In the genomic region with DNA sequence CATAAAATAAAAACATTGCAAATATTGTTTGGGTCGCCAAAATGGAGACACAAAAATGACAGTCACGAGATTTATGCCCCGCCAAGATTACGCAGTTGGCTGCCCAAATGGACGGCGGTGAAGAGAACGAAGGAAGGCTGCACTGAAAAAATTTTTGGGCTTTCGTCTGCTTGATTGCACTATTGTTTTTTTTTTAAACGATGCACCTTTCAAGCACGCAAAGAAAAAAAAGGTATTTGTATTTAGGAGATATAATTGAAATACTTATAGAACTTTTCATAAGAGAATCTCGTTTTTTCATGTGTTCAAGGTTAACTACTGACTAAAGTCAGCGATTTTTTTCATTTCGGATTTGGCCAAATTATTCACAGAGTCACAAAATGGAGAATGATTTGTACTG, we compare ENCODE assay signal across 4 fruit fly cellular contexts.
TF ChIP-seq lines count a peak whose summit lies in the region.

No protein-coding gene starts in this region.

- no peak for TF ChIP-seq CTCF in whole organism, embryonic (GFP tag; optimal IDR thresholded peaks at IDR 0.05; lab: Kevin White, UChicago)

TF ChIP-seq in whole organism, embryonic, 481 proteins besides CTCF, POLR2A, EP300 and RAD21:
- TF ChIP-seq lbe (GFP tag; optimal IDR thresholded peaks at IDR 0.05; lab: Kevin White, UChicago) = peak; percentile 33
- no peak for TF ChIP-seq jumu (GFP tag; optimal IDR thresholded peaks at IDR 0.05; lab: Kevin White, UChicago)

TF ChIP-seq in whole organism, prepupa, 60 proteins besides CTCF, POLR2A, EP300 and RAD21 (continues in another document):
- TF ChIP-seq fd59A (GFP tag; optimal IDR thresholded peaks at IDR 0.05; lab: Kevin White, UChicago) = no peak
- TF ChIP-seq net (GFP tag; optimal IDR thresholded peaks at IDR 0.05; lab: Kevin White, UChicago) = no peak
- TF ChIP-seq spab (GFP tag; optimal IDR thresholded peaks at IDR 0.05; lab: Kevin White, UChicago) = no peak
- TF ChIP-seq fd85E (GFP tag; optimal IDR thresholded peaks at IDR 0.05; lab: Kevin White, UChicago) = no peak
- peak; percentile 56 for TF ChIP-seq pdm3 (GFP tag; optimal IDR thresholded peaks at IDR 0.05; lab: Kevin White, UChicago)
- TF ChIP-seq CG34406 (GFP tag; optimal IDR thresholded peaks at IDR 0.05; lab: Kevin White, UChicago) = peak; percentile 33
- TF ChIP-seq CG16779 (tag; optimal IDR thresholded peaks at IDR 0.05; lab: Kevin White, UChicago) = no peak
- peak; percentile 49; the same call in 2 of the 3 replicates for TF ChIP-seq CG6163 (GFP tag; IDR thresholded peaks at IDR 0.05; lab: Robert Waterston, UW)
- no peak for TF ChIP-seq Ets96B (tag; optimal IDR thresholded peaks at IDR 0.05; lab: Kevin White, UChicago)
- TF ChIP-seq svp (GFP tag; lab: Kevin White, UChicago) = peak; percentile 89
- peak; percentile 85 for TF ChIP-seq esn (GFP tag; optimal IDR thresholded peaks at IDR 0.05; lab: Kevin White, UChicago)
- TF ChIP-seq CG6854 (GFP tag; optimal IDR thresholded peaks at IDR 0.05; lab: Kevin White, UChicago) = no peak
- no peak for TF ChIP-seq CG6276 (GFP tag; optimal IDR thresholded peaks at IDR 0.05; lab: Kevin White, UChicago)
- TF ChIP-seq CG1621 (tag; optimal IDR thresholded peaks at IDR 0.05; lab: Kevin White, UChicago) = no peak
- TF ChIP-seq CG3032 (tag; optimal IDR thresholded peaks at IDR 0.05; lab: Kevin White, UChicago) = no peak
- peak; percentile 83 for TF ChIP-seq Sox102F (GFP tag; optimal IDR thresholded peaks at IDR 0.05; lab: Kevin White, UChicago)
- peak; percentile 30 for TF ChIP-seq Sox15 (GFP tag; optimal IDR thresholded peaks at IDR 0.05; lab: Kevin White, UChicago)
- peak; percentile 25 for TF ChIP-seq CG32006 (GFP tag; optimal IDR thresholded peaks at IDR 0.05; lab: Kevin White, UChicago)
- peak; percentile 78 for TF ChIP-seq CG31627 (GFP tag; optimal IDR thresholded peaks at IDR 0.05; lab: Kevin White, UChicago)
- peak; percentile 81 for TF ChIP-seq Eip78C (GFP tag; lab: Kevin White, UChicago)
- peak; percentile 84 for TF ChIP-seq topi (GFP tag; optimal IDR thresholded peaks at IDR 0.05; lab: Kevin White, UChicago)
- peak; percentile 47 for TF ChIP-seq acj6 (GFP tag; optimal IDR thresholded peaks at IDR 0.05; lab: Kevin White, UChicago)
- peak; percentile 14 for TF ChIP-seq CG8632 (GFP tag; optimal IDR thresholded peaks at IDR 0.05; lab: Kevin White, UChicago)
- peak; percentile 81 for TF ChIP-seq Hr39 (GFP tag; optimal IDR thresholded peaks at IDR 0.05; lab: Kevin White, UChicago)
- TF ChIP-seq dsx (GFP tag; optimal IDR thresholded peaks at IDR 0.05; lab: Kevin White, UChicago; ENCODE audit: poor library complexity, severe bottlenecking) = no peak
- TF ChIP-seq Hr38 (GFP tag; optimal IDR thresholded peaks at IDR 0.05; lab: Kevin White, UChicago) = no peak
- TF ChIP-seq Smox (GFP tag; optimal IDR thresholded peaks at IDR 0.05; lab: Kevin White, UChicago) = peak; percentile 76
- TF ChIP-seq CG7368 (GFP tag; optimal IDR thresholded peaks at IDR 0.05; lab: Kevin White, UChicago) = peak; percentile 14

TF ChIP-seq in whole organism, pupa, 21 proteins besides CTCF, POLR2A, EP300 and RAD21:
- TF ChIP-seq Snoo (tag; optimal IDR thresholded peaks at IDR 0.05; lab: Kevin White, UChicago) (peak; percentile 56), CG8159 (tag; optimal IDR thresholded peaks at IDR 0.05; lab: Kevin White, UChicago) (peak; percentile 37), Pif1A (GFP tag; optimal IDR thresholded peaks at IDR 0.05; lab: Kevin White, UChicago) (peak; percentile 43), CG8301 (tag; optimal IDR thresholded peaks at IDR 0.05; lab: Kevin White, UChicago) (no peak), rn (GFP tag; IDR thresholded peaks at IDR 0.05; lab: Robert Waterston, UW) (no peak), CG17806 (tag; optimal IDR thresholded peaks at IDR 0.05; lab: Kevin White, UChicago) (peak; percentile 30), CG15710 (tag; optimal IDR thresholded peaks at IDR 0.05; lab: Kevin White, UChicago) (peak; percentile 5), CG9948 (tag; optimal IDR thresholded peaks at IDR 0.05; lab: Kevin White, UChicago) (peak; percentile 25)

TF ChIP-seq in whole organism, wandering third instar larva, 38 proteins besides CTCF, POLR2A, EP300 and RAD21:
- no peak for TF ChIP-seq pan (optimal IDR thresholded peaks at IDR 0.05; lab: Kevin White, UChicago)
- peak; percentile 78 for TF ChIP-seq OdsH (GFP tag; optimal IDR thresholded peaks at IDR 0.05; lab: Kevin White, UChicago)
- TF ChIP-seq Abd-B (GFP tag; optimal IDR thresholded peaks at IDR 0.05; lab: Kevin White, UChicago) = no peak
- TF ChIP-seq Hr78 (GFP tag; optimal IDR thresholded peaks at IDR 0.05; lab: Kevin White, UChicago) = no peak
- no peak for TF ChIP-seq tai (GFP tag; optimal IDR thresholded peaks at IDR 0.05; lab: Kevin White, UChicago)
- peak; percentile 77 for TF ChIP-seq br (GFP tag; optimal IDR thresholded peaks at IDR 0.05; lab: Kevin White, UChicago)
- TF ChIP-seq HLH106 (tag; optimal IDR thresholded peaks at IDR 0.05; lab: Kevin White, UChicago) = peak; percentile 37
- peak; percentile 66 for TF ChIP-seq Hnf4 (GFP tag; optimal IDR thresholded peaks at IDR 0.05; lab: Kevin White, UChicago)
- no peak for TF ChIP-seq Myc (optimal IDR thresholded peaks at IDR 0.05; lab: Kevin White, UChicago)
- TF ChIP-seq sage (GFP tag; optimal IDR thresholded peaks at IDR 0.05; lab: Kevin White, UChicago) = no peak
- TF ChIP-seq psq (GFP tag; optimal IDR thresholded peaks at IDR 0.05; lab: Kevin White, UChicago) = peak; percentile 61
- no peak for TF ChIP-seq Dif (GFP tag; optimal IDR thresholded peaks at IDR 0.05; lab: Kevin White, UChicago; ENCODE audit: partially characterized antibody)
- TF ChIP-seq dl (GFP tag; optimal IDR thresholded peaks at IDR 0.05; lab: Kevin White, UChicago; ENCODE audit: insufficient read depth in 1 of 2, partially characterized antibody in 2 of 2) = no peak
- peak; percentile 72 for TF ChIP-seq rgr (GFP tag; optimal IDR thresholded peaks at IDR 0.05; lab: Kevin White, UChicago)
- TF ChIP-seq dsf (GFP tag; optimal IDR thresholded peaks at IDR 0.05; lab: Kevin White, UChicago; ENCODE audit: borderline replicate concordance) = no peak
- TF ChIP-seq Dfd (GFP tag; optimal IDR thresholded peaks at IDR 0.05; lab: Kevin White, UChicago) = no peak
- peak in 1 of 2 experiments; percentile 83 for TF ChIP-seq foxo (GFP tag; optimal IDR thresholded peaks at IDR 0.05; lab: Kevin White, UChicago)
- no peak for TF ChIP-seq Rel (GFP tag; optimal IDR thresholded peaks at IDR 0.05; lab: Kevin White, UChicago)
- no peak for TF ChIP-seq Rel (tag; optimal IDR thresholded peaks at IDR 0.05; lab: Kevin White, UChicago)
- TF ChIP-seq CG9705 (GFP tag; optimal IDR thresholded peaks at IDR 0.05; lab: Kevin White, UChicago) = no peak
- no peak for TF ChIP-seq Vsx2 (GFP tag; optimal IDR thresholded peaks at IDR 0.05; lab: Kevin White, UChicago; ENCODE audit: partially characterized antibody)
- TF ChIP-seq brk (GFP tag; optimal IDR thresholded peaks at IDR 0.05; lab: Kevin White, UChicago) = peak; percentile 45
- TF ChIP-seq Hr83 (GFP tag; optimal IDR thresholded peaks at IDR 0.05; lab: Kevin White, UChicago; ENCODE audit: poor library complexity, severe bottlenecking) = no peak
- no peak for TF ChIP-seq usp (GFP tag; optimal IDR thresholded peaks at IDR 0.05; lab: Kevin White, UChicago)
- no peak for TF ChIP-seq N (GFP tag; optimal IDR thresholded peaks at IDR 0.05; lab: Kevin White, UChicago)
- TF ChIP-seq woc (GFP tag; optimal IDR thresholded peaks at IDR 0.05; lab: Kevin White, UChicago) = peak; percentile 83
- no peak for TF ChIP-seq sv (GFP tag; optimal IDR thresholded peaks at IDR 0.05; lab: Kevin White, UChicago)
- peak; percentile 68 for TF ChIP-seq h (GFP tag; optimal IDR thresholded peaks at IDR 0.05; lab: Kevin White, UChicago)
- peak; percentile 70 for TF ChIP-seq Sp1 (GFP tag; optimal IDR thresholded peaks at IDR 0.05; lab: Kevin White, UChicago)
- no peak for TF ChIP-seq jim (GFP tag; optimal IDR thresholded peaks at IDR 0.05; lab: Kevin White, UChicago)
- TF ChIP-seq ey (GFP tag; optimal IDR thresholded peaks at IDR 0.05; lab: Kevin White, UChicago) = peak; percentile 80
- TF ChIP-seq CrebA (GFP tag; optimal IDR thresholded peaks at IDR 0.05; lab: Kevin White, UChicago; ENCODE audit: borderline replicate concordance) = no peak
- TF ChIP-seq GATAd (GFP tag; optimal IDR thresholded peaks at IDR 0.05; lab: Kevin White, UChicago) = no peak
- TF ChIP-seq CG32264 (GFP tag; optimal IDR thresholded peaks at IDR 0.05; lab: Kevin White, UChicago) = no peak
- TF ChIP-seq dmrt93B (GFP tag; optimal IDR thresholded peaks at IDR 0.05; lab: Kevin White, UChicago) = peak; percentile 58
- TF ChIP-seq Mio (GFP tag; optimal IDR thresholded peaks at IDR 0.05; lab: Kevin White, UChicago) = no peak
- TF ChIP-seq lola (GFP tag; optimal IDR thresholded peaks at IDR 0.05; lab: Kevin White, UChicago) = no peak
- peak; percentile 33 for TF ChIP-seq Jra (GFP tag; optimal IDR thresholded peaks at IDR 0.05; lab: Kevin White, UChicago)
- TF ChIP-seq fru (GFP tag; optimal IDR thresholded peaks at IDR 0.05; lab: Kevin White, UChicago) = peak; percentile 82
